Fruit fly (Drosophila melanogaster) S2 (cell line): ENCODE results near the gene CG15927.

Source experiments
- CG8478 ChIP-seq: fragments of >200 bp; optimal IDR thresholded peaks from 2 replicates; lab custom pipeline; 2018
- CTCF ChIP-seq, 2 experiments: fragments of >200 bp; optimal IDR thresholded peaks; 2 replicates each; lab custom pipeline; 2018

DNA sequence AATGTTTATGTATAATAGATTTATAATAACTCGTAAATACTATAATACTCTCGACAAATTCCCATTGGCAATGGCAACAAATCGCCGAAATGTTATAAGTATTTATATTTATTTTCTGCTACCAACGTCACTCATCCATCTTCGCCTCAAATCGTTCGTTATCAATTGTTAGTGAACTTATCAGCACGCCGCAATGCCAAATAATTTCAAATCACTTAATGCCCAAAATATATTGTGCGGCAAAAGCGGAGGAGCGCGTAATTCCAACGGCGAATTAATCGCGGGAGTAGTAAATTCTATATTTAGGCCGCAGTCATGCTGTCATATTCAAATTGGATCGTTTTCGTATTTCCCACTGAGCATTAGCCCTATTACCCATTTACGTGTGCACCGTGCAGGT is 14.6 kb downstream of the CG15927 start:
- no peak for TF ChIP-seq CTCF (optimal IDR thresholded peaks at IDR 0.05; lab: Kevin White, UChicago)
- TF ChIP-seq CG8478 (lab: Kevin White, UChicago), result no peak
